Worm (Caenorhabditis elegans): ENCODE measurements around the gene F17C11.22.

- TF ChIP-seq fkh-6 (tag; optimal IDR thresholded peaks at IDR 0.05) (no peak), fkh-10 (GFP tag; optimal IDR thresholded peaks at IDR 0.05) (no peak), nhr-11 (tag; optimal IDR thresholded peaks at IDR 0.05) (no peak), sox-2 (GFP tag; IDR thresholded peaks at IDR 0.05) (no peak), ama-1 (optimal IDR thresholded peaks at IDR 0.05) (no peak), lin-11 (tag; optimal IDR thresholded peaks at IDR 0.05) (no peak)
Observed at ce11 chrV:10954832-10955231, 15.1 kb downstream of the F17C11.22 start, which contains the start of gene F17C11.6.

Data from whole organism, late embryonic.